Worm (Caenorhabditis elegans): ENCODE data around the gene tat-6.

ce11 chrV:3166260-3166659, 37.4 kb downstream of the tat-6 start, which contains the start of gene C36C5.4:
- TF ChIP-seq hlh-30 (tag; optimal IDR thresholded peaks at IDR 0.05; ENCODE audit: insufficient read depth) (no peak), Y75B8A.6 (GFP tag; IDR thresholded peaks at IDR 0.05) (no peak), nhr-77 (tag; optimal IDR thresholded peaks at IDR 0.05) (no peak), lsy-2 (tag; optimal IDR thresholded peaks at IDR 0.05) (no peak), mxl-2 (GFP tag; conservative IDR thresholded peaks at IDR 0.05) (no peak)

Measured in whole organism, L4 larva.